Worm (Caenorhabditis elegans) whole organism, L4/young adult: Measurements from ENCODE around the gene Y54G11A.2.

ENCODE experiments used
- dao-5 ChIP-seq: sonication (generic microtip); optimal IDR thresholded peaks from 2 replicates; lab custom pipeline; 2016; ENCODE audit warnings: missing genotype, missing genetic modification characterization, moderate library complexity, missing compliant biosample characterization
- him-1 ChIP-seq: sonication (generic microtip); optimal IDR thresholded peaks from 2 replicates; lab custom pipeline; 2016; ENCODE audit warnings: missing genotype, missing genetic modification reagents, missing genetic modification characterization, missing compliant biosample characterization

ce11 chrII:14239924-14240323, 12.2 kb upstream of the Y54G11A.2 start:
- TF ChIP-seq him-1 (tag; lab: Kevin White, UChicago): no peak
- no peak for TF ChIP-seq dao-5 (tag; lab: Kevin White, UChicago)
